Fruit fly (Drosophila melanogaster): Measurements from ENCODE around the gene Bin1.

Gene Bin1

dm6 chr3R:16180476-16181070, 8.8 kb downstream of the Bin1 start, which contains the start of gene CG8927 (continued):
- no peak for TF ChIP-seq D (optimal IDR thresholded peaks at IDR 0.05)
- no peak for TF ChIP-seq D (GFP tag; optimal IDR thresholded peaks at IDR 0.05)
- peak; percentile 70 for TF ChIP-seq Ets65A (GFP tag)
- no peak for TF ChIP-seq Ptx1 (GFP tag; IDR thresholded peaks at IDR 0.05)
- peak; percentile 67 for TF ChIP-seq Dp (GFP tag; optimal IDR thresholded peaks at IDR 0.05)
- no peak for TF ChIP-seq CG12769 (tag; optimal IDR thresholded peaks at IDR 0.05)
- no peak for TF ChIP-seq CG4854 (GFP tag; optimal IDR thresholded peaks at IDR 0.05)
- no peak for TF ChIP-seq zfh1 (GFP tag; IDR thresholded peaks at IDR 0.05)
- peak; percentile 32 for TF ChIP-seq gfzf (GFP tag; optimal IDR thresholded peaks at IDR 0.05)
- peak; percentile 82 for TF ChIP-seq E2f2 (GFP tag; IDR thresholded peaks at IDR 0.05)
- peak; percentile 44 for TF ChIP-seq pzg (GFP tag; optimal IDR thresholded peaks at IDR 0.05)
- no peak for TF ChIP-seq tin (GFP tag; optimal IDR thresholded peaks at IDR 0.05)
- no peak for TF ChIP-seq Taf1 (GFP tag; IDR thresholded peaks at IDR 0.05)
- TF ChIP-seq sens (GFP tag), result no peak
- TF ChIP-seq Abd-B (GFP tag; optimal IDR thresholded peaks at IDR 0.05), result peak; percentile 18
- TF ChIP-seq vvl (GFP tag; IDR thresholded peaks at IDR 0.05), result peak; percentile 80
- TF ChIP-seq HmgZ (tag; optimal IDR thresholded peaks at IDR 0.05), result peak; percentile 18
- peak; percentile 80 for TF ChIP-seq CTCF (GFP tag; optimal IDR thresholded peaks at IDR 0.05)
- TF ChIP-seq CG6791 (GFP tag; IDR thresholded peaks at IDR 0.05; ENCODE audit: partially characterized antibody), result 0 out of 3 replicates have a peak, but pooled peaks have one; percentile 14
- TF ChIP-seq vnd (GFP tag; IDR thresholded peaks at IDR 0.05; ENCODE audit: partially characterized antibody), result 0 out of 3 replicates have a peak, but pooled peaks have one; percentile 28
- TF ChIP-seq CG15514 (GFP tag; optimal IDR thresholded peaks at IDR 0.05), result peak; percentile 17
- no peak for TF ChIP-seq Mad (GFP tag; optimal IDR thresholded peaks at IDR 0.05)
- TF ChIP-seq Myb (GFP tag; optimal IDR thresholded peaks at IDR 0.05), result peak; percentile 93
- no peak for TF ChIP-seq zen2 (GFP tag; IDR thresholded peaks at IDR 0.05; ENCODE audit: partially characterized antibody)
- TF ChIP-seq CG31224 (GFP tag; IDR thresholded peaks at IDR 0.05), result no peak
- TF ChIP-seq ttk (GFP tag; IDR thresholded peaks at IDR 0.05), result no peak
- no peak for TF ChIP-seq CG12744 (GFP tag; optimal IDR thresholded peaks at IDR 0.05)

- TF ChIP-seq Blimp-1 (GFP tag; optimal IDR thresholded peaks at IDR 0.05), result peak; percentile 64
- TF ChIP-seq CG11456 (GFP tag; IDR thresholded peaks at IDR 0.05), result no peak
- peak; percentile 66 for TF ChIP-seq CG8478 (optimal IDR thresholded peaks at IDR 0.05)
Measured at dm6 chr3R:16176526-16176925, 12.8 kb downstream of the Bin1 start.

dm6 chr3R:16173500-16173899, 15.9 kb downstream of the Bin1 start:
- TF ChIP-seq onecut (GFP tag; IDR thresholded peaks at IDR 0.05) (no peak), dmrt99B (tag; optimal IDR thresholded peaks at IDR 0.05) (no peak), mirr (GFP tag; optimal IDR thresholded peaks at IDR 0.05) (peak; percentile 90), exex (tag; optimal IDR thresholded peaks at IDR 0.05) (peak; percentile 91), CG17385 (GFP tag; optimal IDR thresholded peaks at IDR 0.05) (peak; percentile 22)

dm6 chr3R:16171747-16172146, 17.6 kb downstream of the Bin1 start, which contains the start of gene CG8925:
CG8925 (plus strand) TSS chr3R:16171991.
- peak; percentile 89 for TF ChIP-seq z (GFP tag; IDR thresholded peaks at IDR 0.05)
- TF ChIP-seq grn (GFP tag; optimal IDR thresholded peaks at IDR 0.05), result peak; percentile 21
- no peak for TF ChIP-seq B-H2 (GFP tag; optimal IDR thresholded peaks at IDR 0.05)
- TF ChIP-seq CG9215 (GFP tag; IDR thresholded peaks at IDR 0.05), result peak; percentile 69
- TF ChIP-seq chinmo (GFP tag; IDR thresholded peaks at IDR 0.05; ENCODE audit: partially characterized antibody), result peak; percentile 69; the same call in 1 of the 4 replicates
